Fruit fly (Drosophila melanogaster) whole organism, embryonic: ENCODE measurements around the gene CG46430.

Experiments
- Atf-2 ChIP-seq: fragments of 200-800 bp; sonication (Bioruptor generic); optimal IDR thresholded peaks from 2 replicates; lab custom pipeline; 2016; ENCODE audit warnings: missing biosample characterization, missing genetic modification characterization
- Atf3 ChIP-seq: fragments of 200-800 bp; sonication (Bioruptor generic); optimal IDR thresholded peaks from 3 replicates; lab custom pipeline; 2016; ENCODE audit warnings: missing biosample characterization, missing genetic modification characterization
- Awh ChIP-seq: fragments of 200-800 bp; sonication (Bioruptor generic); IDR thresholded peaks from 2 replicates; pipeline ENCODE4, ENCODE4 v1.3.6; 2022; ENCODE audit warnings: missing biosample characterization, missing genetic modification characterization
- Bdp1 ChIP-seq: fragments of 200-800 bp; sonication (Bioruptor generic); optimal IDR thresholded peaks from 3 replicates; lab custom pipeline; 2016; ENCODE audit warnings: missing biosample characterization, missing genetic modification characterization
- CG10209 ChIP-seq: fragments of 200-800 bp; sonication (Bioruptor generic); optimal IDR thresholded peaks from 3 replicates; lab custom pipeline; 2017; ENCODE audit warnings: missing biosample characterization, mild to moderate bottlenecking, missing genetic modification characterization, missing genetic modification reagents
- CG10431 ChIP-seq: fragments of 200-800 bp; sonication (Bioruptor generic); optimal IDR thresholded peaks from 3 replicates; lab custom pipeline; 2018; ENCODE audit warnings: missing biosample characterization, mild to moderate bottlenecking, missing genetic modification characterization
- CG10959 ChIP-seq: fragments of 200-800 bp; sonication (Bioruptor generic); IDR thresholded peaks from 2 replicates; pipeline ENCODE4 v1.3.6; 2022; ENCODE audit warnings: missing biosample characterization, missing genetic modification characterization
- CG10979 ChIP-seq: fragments of 200-800 bp; sonication (Bioruptor generic); optimal IDR thresholded peaks from 2 replicates; lab custom pipeline; 2018; ENCODE audit warnings: missing biosample characterization, mild to moderate bottlenecking, missing genetic modification characterization, moderate library complexity
- CG13287 ChIP-seq: fragments of 200-800 bp; sonication (Bioruptor generic); IDR thresholded peaks from 2 replicates; pipeline ENCODE4 v1.3.6; 2022; ENCODE audit warnings: missing biosample characterization, missing genetic modification characterization; ENCODE audit not compliant: partially characterized antibody
- CG15479 ChIP-seq: fragments of 200-800 bp; sonication (Bioruptor generic); optimal IDR thresholded peaks from 3 replicates; lab custom pipeline; 2019; ENCODE audit warnings: missing biosample characterization, mild to moderate bottlenecking, missing genetic modification characterization, moderate library complexity
- CG16815 ChIP-seq: fragments of 200-800 bp; sonication (Bioruptor generic); optimal IDR thresholded peaks from 3 replicates; lab custom pipeline; 2017; ENCODE audit warnings: missing biosample characterization, mild to moderate bottlenecking, missing genetic modification characterization
- CG31365 ChIP-seq: fragments of 200-800 bp; sonication (Bioruptor generic); optimal IDR thresholded peaks from 2 replicates; lab custom pipeline; 2018; ENCODE audit warnings: missing biosample characterization, mild to moderate bottlenecking, missing genetic modification characterization
- CG3163 ChIP-seq: fragments of 200-800 bp; sonication (Bioruptor generic); optimal IDR thresholded peaks from 3 replicates; lab custom pipeline; 2016; ENCODE audit warnings: missing biosample characterization, missing genetic modification characterization
- CG4282 ChIP-seq: fragments of 200-800 bp; sonication (Bioruptor generic); optimal IDR thresholded peaks from 2 replicates; lab custom pipeline; 2016; ENCODE audit warnings: missing biosample characterization, missing genetic modification characterization
- CG4328 ChIP-seq: fragments of 200-800 bp; sonication (Bioruptor generic); optimal IDR thresholded peaks from 3 replicates; lab custom pipeline; 2017; ENCODE audit warnings: missing biosample characterization, missing genetic modification reagents, missing genetic modification characterization
- CG6813 ChIP-seq: fragments of 200-800 bp; sonication (Bioruptor generic); optimal IDR thresholded peaks from 2 replicates; lab custom pipeline; 2017; ENCODE audit warnings: missing biosample characterization, missing genetic modification characterization, mild to moderate bottlenecking, moderate library complexity, missing genetic modification reagents
- CG7987 ChIP-seq: fragments of 200-800 bp; sonication (Bioruptor generic); optimal IDR thresholded peaks from 2 replicates; lab custom pipeline; 2018; ENCODE audit warnings: missing biosample characterization, mild to moderate bottlenecking, missing genetic modification characterization, moderate library complexity
- CG8765 ChIP-seq: fragments of 200-800 bp; sonication (Bioruptor generic); IDR thresholded peaks from 2 replicates; pipeline ENCODE4 v1.3.6; 2022; ENCODE audit warnings: missing biosample characterization, missing genetic modification characterization
- CG9437 ChIP-seq: fragments of 200-800 bp; sonication (Bioruptor generic); optimal IDR thresholded peaks from 2 replicates; lab custom pipeline; 2018; ENCODE audit warnings: missing biosample characterization, mild to moderate bottlenecking, missing genetic modification characterization
- CG9609 ChIP-seq: fragments of 200-800 bp; sonication (Bioruptor generic); optimal IDR thresholded peaks from 3 replicates; lab custom pipeline; 2016; ENCODE audit warnings: missing biosample characterization, missing genetic modification characterization
- Eip74EF ChIP-seq, 2 experiments: fragments of 200-800 bp in 1 of 2; fragments of >200 bp in 1 of 2; sonication (Bioruptor generic) in 1 of 2; optimal IDR thresholded peaks; 2 replicates each; lab custom pipeline; 2017 to 2019; ENCODE audit warnings: missing biosample characterization in 2 of 2, missing genetic modification characterization in 2 of 2, mild to moderate bottlenecking in 1 of 2, moderate library complexity in 1 of 2
- Gug ChIP-seq: fragments of 200-800 bp; sonication (Bioruptor generic); IDR thresholded peaks from 4 replicates; pipeline ENCODE4 v1.3.6; 2022; ENCODE audit warnings: missing biosample characterization, missing genetic modification characterization
- HHEX ChIP-seq: fragments of 200-800 bp; sonication (Bioruptor generic); optimal IDR thresholded peaks from 3 replicates; lab custom pipeline; 2017; ENCODE audit warnings: missing biosample characterization, mild to moderate bottlenecking, missing genetic modification characterization, missing genetic modification reagents
- Hand ChIP-seq: fragments of 200-800 bp; sonication (Bioruptor generic); optimal IDR thresholded peaks from 2 replicates; lab custom pipeline; 2017; ENCODE audit warnings: mild to moderate bottlenecking, missing biosample characterization, missing genetic modification reagents, missing genetic modification characterization
- HmgD ChIP-seq: fragments of 200-800 bp; sonication (Bioruptor generic); optimal IDR thresholded peaks from 3 replicates; lab custom pipeline; 2016; ENCODE audit warnings: missing biosample characterization, missing genetic modification characterization
- HmgZ ChIP-seq: fragments of 200-800 bp; sonication (Bioruptor generic); optimal IDR thresholded peaks from 2 replicates; lab custom pipeline; 2018; ENCODE audit warnings: missing biosample characterization, mild to moderate bottlenecking, missing genetic modification characterization
- Lim3 ChIP-seq: fragments of 200-800 bp; sonication (Bioruptor generic); IDR thresholded peaks from 2 replicates; pipeline ENCODE4 v1.3.6; 2022; ENCODE audit warnings: missing biosample characterization, missing genetic modification characterization
- MBD-R2 ChIP-seq: fragments of 200-800 bp; sonication (Bioruptor generic); IDR thresholded peaks from 2 replicates; pipeline ENCODE4 v1.3.6; 2022; ENCODE audit warnings: missing biosample characterization, missing genetic modification characterization
- Nf-YA ChIP-seq: fragments of 200-800 bp; sonication (Bioruptor generic); IDR thresholded peaks from 2 replicates; pipeline ENCODE4 v1.3.6; 2022; ENCODE audit warnings: missing biosample characterization, missing genetic modification characterization
- Oli ChIP-seq: fragments of 200-800 bp; sonication (Bioruptor generic); optimal IDR thresholded peaks from 2 replicates; lab custom pipeline; 2018; ENCODE audit warnings: missing biosample characterization, mild to moderate bottlenecking, missing genetic modification characterization, moderate library complexity
- bcd ChIP-seq: fragments of 200-800 bp; sonication (Bioruptor generic); optimal IDR thresholded peaks from 2 replicates; lab custom pipeline; 2017; ENCODE audit warnings: missing biosample characterization, mild to moderate bottlenecking, missing genetic modification characterization
- bigmax ChIP-seq: fragments of 200-800 bp; sonication (Bioruptor generic); optimal IDR thresholded peaks from 2 replicates; lab custom pipeline; 2018; ENCODE audit warnings: missing biosample characterization, mild to moderate bottlenecking, missing genetic modification characterization
- bsh ChIP-seq, 2 experiments: fragments of 200-800 bp; sonication (Bioruptor generic); optimal IDR thresholded peaks; 2 replicates each; lab custom pipeline; 2017 to 2018; ENCODE audit warnings: mild to moderate bottlenecking in 2 of 2, missing biosample characterization in 2 of 2, missing genetic modification characterization in 2 of 2, moderate library complexity in 1 of 2
- caup ChIP-seq: fragments of 200-800 bp; sonication (Bioruptor generic); optimal IDR thresholded peaks from 3 replicates; lab custom pipeline; 2017; ENCODE audit warnings: missing biosample characterization, mild to moderate bottlenecking, missing genetic modification characterization, moderate library complexity; ENCODE audit not compliant: severe bottlenecking
- chif ChIP-seq, 2 experiments: fragments of 200-800 bp; sonication (Bioruptor generic); optimal IDR thresholded peaks; 3 replicates each; lab custom pipeline; 2016; ENCODE audit warnings: missing biosample characterization in 2 of 2, missing genetic modification characterization in 2 of 2
- dan ChIP-seq: fragments of 200-800 bp; sonication (Bioruptor generic); IDR thresholded peaks from 2 replicates; pipeline ENCODE4 v1.3.6; 2022; ENCODE audit warnings: missing biosample characterization, missing genetic modification characterization
- ems ChIP-seq: fragments of 200-800 bp; sonication (Bioruptor generic); optimal IDR thresholded peaks from 3 replicates; lab custom pipeline; 2016; ENCODE audit warnings: missing biosample characterization, missing genetic modification characterization
- grn ChIP-seq: fragments of 200-800 bp; sonication (Bioruptor generic); optimal IDR thresholded peaks from 3 replicates; lab custom pipeline; 2017; ENCODE audit warnings: missing biosample characterization, missing genetic modification characterization
- her ChIP-seq: fragments of 200-800 bp; sonication (Bioruptor generic); optimal IDR thresholded peaks from 2 replicates; lab custom pipeline; 2016; ENCODE audit warnings: missing biosample characterization, missing genetic modification characterization
- ken ChIP-seq: fragments of 200-800 bp; sonication (Bioruptor generic); IDR thresholded peaks from 3 replicates; pipeline ENCODE4 v1.3.6; 2022; ENCODE audit warnings: missing biosample characterization, missing genetic modification characterization
- mirr ChIP-seq: fragments of 200-800 bp; sonication (Bioruptor generic); optimal IDR thresholded peaks from 3 replicates; lab custom pipeline; 2018; ENCODE audit warnings: missing biosample characterization, mild to moderate bottlenecking, missing genetic modification characterization
- mld ChIP-seq: fragments of 200-800 bp; sonication (Bioruptor generic); IDR thresholded peaks from 3 replicates; pipeline ENCODE4 v1.3.6; 2022; ENCODE audit warnings: missing biosample characterization, missing genetic modification characterization; ENCODE audit not compliant: partially characterized antibody
- pfk ChIP-seq: fragments of 200-800 bp; sonication (Bioruptor generic); optimal IDR thresholded peaks from 2 replicates; lab custom pipeline; 2018; ENCODE audit warnings: missing biosample characterization, mild to moderate bottlenecking, missing genetic modification characterization, moderate library complexity
- rib ChIP-seq: fragments of 200-800 bp; sonication (Bioruptor generic); IDR thresholded peaks from 2 replicates; pipeline ENCODE4 v1.3.6; 2022; ENCODE audit warnings: missing biosample characterization, missing genetic modification characterization
- salm ChIP-seq: fragments of 200-800 bp; sonication (Bioruptor generic); optimal IDR thresholded peaks from 2 replicates; lab custom pipeline; 2018; ENCODE audit warnings: missing biosample characterization, mild to moderate bottlenecking, missing genetic modification characterization
- sob ChIP-seq: fragments of 200-800 bp; sonication (Bioruptor generic); IDR thresholded peaks from 2 replicates; pipeline ENCODE4 v1.3.6; 2022; ENCODE audit warnings: missing biosample characterization, missing genetic modification characterization
- trh ChIP-seq: fragments of 200-800 bp; sonication (Bioruptor generic); optimal IDR thresholded peaks from 2 replicates; lab custom pipeline; 2016; ENCODE audit warnings: missing biosample characterization, missing genetic modification characterization
- tup ChIP-seq: fragments of 200-800 bp; sonication (Bioruptor generic); optimal IDR thresholded peaks from 2 replicates; lab custom pipeline; 2016; ENCODE audit warnings: missing biosample characterization, mild to moderate bottlenecking, missing genetic modification characterization, moderate library complexity
- vnd ChIP-seq: fragments of 200-800 bp; sonication (Bioruptor generic); IDR thresholded peaks from 3 replicates; pipeline ENCODE4 v1.3.6; 2022; ENCODE audit warnings: missing biosample characterization, missing genetic modification characterization; ENCODE audit not compliant: partially characterized antibody

CG46430 gene

DNA sequence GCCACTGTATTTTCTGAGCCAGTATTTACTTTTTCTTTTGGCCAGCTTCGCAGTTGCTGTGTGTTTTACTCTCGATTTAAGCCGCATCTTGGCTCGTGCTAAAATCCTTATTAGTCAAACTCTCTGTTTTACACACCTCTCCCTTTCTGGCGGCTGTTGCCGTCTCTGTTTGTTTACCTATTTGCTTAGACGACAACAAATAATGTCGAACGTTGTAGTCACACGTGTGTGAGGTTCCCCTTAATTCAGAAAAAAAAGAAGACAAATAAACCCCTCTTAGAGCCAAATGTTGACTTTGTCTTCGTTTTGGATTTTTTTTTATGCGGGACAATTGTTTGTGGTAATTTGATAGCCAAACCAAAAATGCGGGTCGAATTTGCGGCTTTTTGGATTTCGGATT, 40.6 kb downstream of the CG46430 start (continued):
- TF ChIP-seq CG8765 (GFP tag; lab: Robert Waterston, UW) (0 out of 2 replicates have a peak, but pooled peaks have one; percentile 8), Gug (GFP tag; lab: Robert Waterston, UW) (peak; percentile 7; the same call in 1 of the 4 replicates), HmgD (GFP tag; lab: Kevin White, UChicago) (peak; percentile 43), CG4282 (GFP tag; lab: Kevin White, UChicago) (peak; percentile 59), CG4328 (GFP tag; lab: Kevin White, UChicago) (peak; percentile 62), CG10979 (peak; percentile 71), mld (GFP tag; lab: Robert Waterston, UW) (no peak), CG10959 (GFP tag; lab: Robert Waterston, UW) (peak; percentile 60; the same call in 1 of the 2 replicates), her (GFP tag; lab: Kevin White, UChicago) (peak; percentile 80), Eip74EF (GFP tag; optimal IDR thresholded peaks at IDR 0.05; lab: Kevin White, UChicago) (peak in 1 of 2 experiments; percentile 42), chif (GFP tag; optimal IDR thresholded peaks at IDR 0.05; lab: Kevin White, UChicago) (peak; percentile 71 to 84), trh (peak; percentile 83), salm (tag; lab: Kevin White, UChicago) (peak; percentile 76), ems (GFP tag; lab: Kevin White, UChicago) (peak; percentile 70), CG7987 (GFP tag; lab: Kevin White, UChicago) (peak; percentile 96), Atf3 (GFP tag; lab: Kevin White, UChicago) (peak; percentile 67), Lim3 (GFP tag; lab: Robert Waterston, UW) (no peak), Awh (GFP tag; lab: Robert Waterston, UW) (peak; percentile 90), CG10209 (GFP tag; lab: Kevin White, UChicago) (peak; percentile 91), MBD-R2 (peak; percentile 23; the same call in 1 of the 2 replicates), CG15479 (peak; percentile 79), CG13287 (GFP tag; lab: Robert Waterston, UW) (no peak), pfk (peak; percentile 64), caup (peak; percentile 85), CG6813 (GFP tag; lab: Kevin White, UChicago) (peak; percentile 97), Nf-YA (GFP tag; lab: Robert Waterston, UW) (peak; percentile 81), CG9609 (GFP tag; lab: Kevin White, UChicago) (peak; percentile 67), CG3163 (GFP tag; lab: Kevin White, UChicago) (peak; percentile 67), bcd (GFP tag; lab: Kevin White, UChicago) (peak; percentile 81), mirr (GFP tag; lab: Kevin White, UChicago) (peak; percentile 26), Atf-2 (GFP tag; lab: Kevin White, UChicago) (peak; percentile 72), tup (GFP tag; lab: Kevin White, UChicago) (peak; percentile 81), bigmax (GFP tag; lab: Kevin White, UChicago) (peak; percentile 71), CG10431 (GFP tag; lab: Kevin White, UChicago) (peak; percentile 71), CG9437 (GFP tag; lab: Kevin White, UChicago) (peak; percentile 1), HmgZ (tag; lab: Kevin White, UChicago) (peak; percentile 35), Hand (peak; percentile 40), dan (GFP tag; lab: Robert Waterston, UW) (no peak), ken (peak; percentile 66; the same call in 2 of the 3 replicates), rib (GFP tag; lab: Robert Waterston, UW) (no peak), HHEX (GFP tag; lab: Kevin White, UChicago) (peak; percentile 84), CG31365 (tag; lab: Kevin White, UChicago) (peak; percentile 76), bsh (GFP tag; optimal IDR thresholded peaks at IDR 0.05; lab: Kevin White, UChicago) (peak in 1 of 2 experiments; percentile 81), CG16815 (peak; percentile 62), sob (GFP tag; lab: Robert Waterston, UW) (peak; percentile 57; the same call in 1 of the 2 replicates), grn (GFP tag; lab: Kevin White, UChicago) (peak; percentile 85), vnd (GFP tag; lab: Robert Waterston, UW) (no peak), Oli (tag; lab: Kevin White, UChicago) (peak; percentile 54), Bdp1 (GFP tag; lab: Kevin White, UChicago) (peak; percentile 76)
